Worm (Caenorhabditis elegans) whole organism, mixed stage, embryonic: ENCODE data around the gene nas-27.

ENCODE experiments used
- blmp-1 ChIP-seq: fragments of 150-350 bp; optimal IDR thresholded peaks from 2 replicates; lab custom pipeline; 2014; ENCODE audit warnings: missing biosample characterization, missing genetic modification characterization
- elt-3 ChIP-seq: fragments of 150-350 bp; optimal IDR thresholded peaks from 2 replicates; lab custom pipeline; 2014; ENCODE audit warnings: missing biosample characterization, missing genetic modification characterization
- nhr-237 ChIP-seq: fragments of 150-350 bp; optimal IDR thresholded peaks from 2 replicates; lab custom pipeline; 2014; ENCODE audit warnings: missing biosample characterization, missing genetic modification characterization
- nhr-76 ChIP-seq: sonication (generic microtip); optimal IDR thresholded peaks from 2 replicates; lab custom pipeline; 2017; ENCODE audit warnings: missing biosample characterization, missing genetic modification characterization
- sem-2 ChIP-seq: fragments of 200-800 bp; sonication (Bioruptor generic); optimal IDR thresholded peaks from 2 replicates; lab custom pipeline; 2018; ENCODE audit warnings: mild to moderate bottlenecking, missing genetic modification characterization, missing compliant biosample characterization
- snpc-4 ChIP-seq: fragments of 150-350 bp; optimal IDR thresholded peaks from 2 replicates; lab custom pipeline; 2014; ENCODE audit warnings: missing biosample characterization, missing genetic modification characterization
- unc-120 ChIP-seq: sonication (generic microtip); optimal IDR thresholded peaks from 2 replicates; lab custom pipeline; 2017; ENCODE audit warnings: missing genetic modification characterization, missing compliant biosample characterization; ENCODE audit not compliant: poor library complexity, severe bottlenecking
- unc-39 ChIP-seq: fragments of 150-350 bp; optimal IDR thresholded peaks from 2 replicates; lab custom pipeline; 2014; ENCODE audit warnings: missing biosample characterization, missing genetic modification characterization
- unc-62 ChIP-seq: fragments of 150-350 bp; optimal IDR thresholded peaks from 2 replicates; lab custom pipeline; 2014; ENCODE audit warnings: missing biosample characterization, missing genetic modification reagents, missing genetic modification characterization
- ztf-11 ChIP-seq: fragments of 150-350 bp; optimal IDR thresholded peaks from 2 replicates; lab custom pipeline; 2014; ENCODE audit warnings: missing biosample characterization, missing genetic modification characterization

DNA sequence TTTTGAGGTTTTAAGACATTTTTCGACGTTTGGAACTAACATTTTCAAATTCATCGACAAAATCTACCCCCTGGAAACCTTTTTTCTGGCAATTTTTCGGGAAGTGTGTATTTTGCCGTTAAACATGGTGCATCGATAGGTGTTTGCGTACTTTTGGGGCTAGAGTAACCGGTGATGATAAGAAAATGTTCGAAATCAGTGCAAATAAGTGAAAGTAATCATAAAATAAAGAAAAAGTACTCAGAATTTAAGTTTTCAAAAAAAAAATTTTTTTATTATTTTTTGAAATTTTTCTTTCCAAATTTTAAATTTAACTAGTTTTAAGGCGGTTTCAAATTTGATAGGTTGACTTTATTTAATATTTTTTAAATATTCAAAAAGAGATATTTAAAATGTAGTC is at the start of gene nas-27:
- TF ChIP-seq unc-62 (GFP tag; lab: Kevin White, UChicago) (no peak), unc-120 (tag; lab: Kevin White, UChicago) (no peak), elt-3 (no peak), snpc-4 (no peak), ztf-11 (no peak), nhr-237 (tag; lab: Kevin White, UChicago) (no peak), blmp-1 (no peak), nhr-76 (tag; lab: Kevin White, UChicago) (no peak), unc-39 (tag; lab: Kevin White, UChicago) (no peak), sem-2 (GFP tag; lab: Kevin White, UChicago) (no peak)
